Fruit fly (Drosophila melanogaster) whole organism, embryonic: ENCODE results near the gene Elo68alpha.

Source experiments
- Bdp1 ChIP-seq: fragments of 200-800 bp; sonication (Bioruptor generic); optimal IDR thresholded peaks from 3 replicates; lab custom pipeline; 2016; ENCODE audit warnings: missing biosample characterization, missing genetic modification characterization
- BtbVII ChIP-seq: fragments of 200-800 bp; sonication (Bioruptor generic); optimal IDR thresholded peaks from 3 replicates; lab custom pipeline; 2017; ENCODE audit warnings: missing biosample characterization, mild to moderate bottlenecking, missing genetic modification characterization
- CG10209 ChIP-seq: fragments of 200-800 bp; sonication (Bioruptor generic); optimal IDR thresholded peaks from 3 replicates; lab custom pipeline; 2017; ENCODE audit warnings: missing biosample characterization, mild to moderate bottlenecking, missing genetic modification characterization, missing genetic modification reagents
- CG12155 ChIP-seq: fragments of 200-800 bp; sonication (Bioruptor generic); optimal IDR thresholded peaks from 3 replicates; lab custom pipeline; 2016; ENCODE audit warnings: missing biosample characterization, missing genetic modification characterization
- CG13123 ChIP-seq: fragments of 200-800 bp; sonication (Bioruptor generic); optimal IDR thresholded peaks from 2 replicates; lab custom pipeline; 2016; ENCODE audit warnings: missing biosample characterization, missing genetic modification characterization
- CG15073 ChIP-seq: fragments of 200-800 bp; sonication (Bioruptor generic); optimal IDR thresholded peaks from 2 replicates; lab custom pipeline; 2016; ENCODE audit warnings: missing biosample characterization, missing genetic modification characterization
- CG17385 ChIP-seq: fragments of 200-800 bp; sonication (Bioruptor generic); optimal IDR thresholded peaks from 3 replicates; lab custom pipeline; 2018; ENCODE audit warnings: missing biosample characterization, mild to moderate bottlenecking, missing genetic modification characterization
- CG17802 ChIP-seq: fragments of 200-800 bp; sonication (Bioruptor generic); optimal IDR thresholded peaks from 2 replicates; lab custom pipeline; 2018; ENCODE audit warnings: missing biosample characterization, mild to moderate bottlenecking, missing genetic modification characterization, moderate library complexity
- CG1832 ChIP-seq: fragments of 200-800 bp; sonication (Bioruptor generic); optimal IDR thresholded peaks from 2 replicates; lab custom pipeline; 2017; ENCODE audit warnings: missing biosample characterization, mild to moderate bottlenecking, missing genetic modification characterization, inconsistent platforms
- CG2875 ChIP-seq: fragments of 200-800 bp; sonication (Bioruptor generic); optimal IDR thresholded peaks from 2 replicates; lab custom pipeline; 2017; ENCODE audit warnings: missing biosample characterization, mild to moderate bottlenecking, missing genetic modification characterization, missing genetic modification reagents
- CG32772 ChIP-seq: fragments of 200-800 bp; sonication (Bioruptor generic); IDR thresholded peaks from 2 replicates; pipeline ENCODE4 v1.3.6; 2022; ENCODE audit warnings: missing biosample characterization, missing genetic modification characterization
- CG33213 ChIP-seq: fragments of 200-800 bp; sonication (Bioruptor generic); optimal IDR thresholded peaks from 3 replicates; lab custom pipeline; 2016; ENCODE audit warnings: missing biosample characterization, missing genetic modification characterization
- CG33557 ChIP-seq: fragments of 200-800 bp; sonication (Bioruptor generic); optimal IDR thresholded peaks from 2 replicates; lab custom pipeline; 2019; ENCODE audit warnings: missing biosample characterization, mild to moderate bottlenecking, missing genetic modification characterization, moderate library complexity
- CG34422 ChIP-seq: fragments of 200-800 bp; sonication (Bioruptor generic); IDR thresholded peaks from 3 replicates; pipeline ENCODE4 v1.3.6; 2022; ENCODE audit warnings: missing biosample characterization, missing genetic modification characterization
- CG6791 ChIP-seq: fragments of 200-800 bp; sonication (Bioruptor generic); IDR thresholded peaks from 3 replicates; pipeline ENCODE4 v1.3.6; 2022; ENCODE audit warnings: missing biosample characterization, missing genetic modification characterization; ENCODE audit not compliant: partially characterized antibody
- CG8281 ChIP-seq: fragments of 200-800 bp; sonication (Bioruptor generic); optimal IDR thresholded peaks from 2 replicates; lab custom pipeline; 2018; ENCODE audit warnings: missing biosample characterization, mild to moderate bottlenecking, missing genetic modification characterization, moderate library complexity
- CG8290 ChIP-seq, 3 experiments: fragments of 200-800 bp; sonication (Bioruptor generic); optimal IDR thresholded peaks; 2 replicates each; lab custom pipeline; 2016 to 2019; ENCODE audit warnings: missing biosample characterization in 3 of 3, missing genetic modification characterization in 3 of 3, mild to moderate bottlenecking in 2 of 3, moderate library complexity in 1 of 3
- CG8359 ChIP-seq: fragments of 200-800 bp; sonication (Bioruptor generic); optimal IDR thresholded peaks from 2 replicates; lab custom pipeline; 2017; ENCODE audit warnings: missing biosample characterization, mild to moderate bottlenecking, missing genetic modification characterization, borderline replicate concordance
- CG8388 ChIP-seq: fragments of 200-800 bp; sonication (Bioruptor generic); optimal IDR thresholded peaks from 2 replicates; lab custom pipeline; 2019; ENCODE audit warnings: missing biosample characterization, mild to moderate bottlenecking, missing genetic modification characterization, moderate library complexity
- CG8478 ChIP-seq: fragments of >200 bp; optimal IDR thresholded peaks from 2 replicates; lab custom pipeline; 2018
- CG8924 ChIP-seq: fragments of 200-800 bp; optimal IDR thresholded peaks from 3 replicates; lab custom pipeline; 2019; ENCODE audit warnings: missing biosample characterization, mild to moderate bottlenecking, missing genetic modification characterization, moderate library complexity
- CrebB ChIP-seq: fragments of 200-800 bp; sonication (Bioruptor generic); optimal IDR thresholded peaks from 3 replicates; lab custom pipeline; 2018; ENCODE audit warnings: missing biosample characterization, mild to moderate bottlenecking, missing genetic modification characterization
- D19B ChIP-seq: fragments of 200-800 bp; sonication (Bioruptor generic); optimal IDR thresholded peaks from 2 replicates; lab custom pipeline; 2017; ENCODE audit warnings: missing biosample characterization, mild to moderate bottlenecking, missing genetic modification characterization
- Dip3 ChIP-seq: fragments of 200-800 bp; sonication (Bioruptor generic); optimal IDR thresholded peaks from 3 replicates; lab custom pipeline; 2016; ENCODE audit warnings: missing biosample characterization, missing genetic modification characterization
- Ets97D ChIP-seq: fragments of 200-800 bp; sonication (Bioruptor generic); optimal IDR thresholded peaks from 3 replicates; lab custom pipeline; 2016; ENCODE audit warnings: missing biosample characterization, missing genetic modification characterization
- Fer1 ChIP-seq: fragments of 200-800 bp; sonication (Bioruptor generic); optimal IDR thresholded peaks from 2 replicates; lab custom pipeline; 2017; ENCODE audit warnings: missing biosample characterization, mild to moderate bottlenecking, missing genetic modification characterization
- Fer3 ChIP-seq: fragments of 200-800 bp; sonication (Bioruptor generic); optimal IDR thresholded peaks from 2 replicates; lab custom pipeline; 2018; ENCODE audit warnings: missing biosample characterization, mild to moderate bottlenecking, missing genetic modification characterization, moderate library complexity
- GATAe ChIP-seq: fragments of 200-800 bp; sonication (Bioruptor generic); conservative IDR thresholded peaks from 2 replicates; pipeline ENCODE4 v1.3.6; 2022; ENCODE audit warnings: missing biosample characterization, missing genetic modification characterization
- HLH3B ChIP-seq: fragments of 200-800 bp; sonication (Bioruptor generic); IDR thresholded peaks from 2 replicates; pipeline ENCODE4 v1.3.6; 2022; ENCODE audit warnings: missing biosample characterization, missing genetic modification characterization
- MESR4 ChIP-seq: fragments of 200-800 bp; sonication (Bioruptor generic); optimal IDR thresholded peaks from 2 replicates; lab custom pipeline; 2018; ENCODE audit warnings: missing biosample characterization, mild to moderate bottlenecking, missing genetic modification characterization, moderate library complexity
- NC2α ChIP-seq: fragments of 200-800 bp; sonication (Bioruptor generic); optimal IDR thresholded peaks from 2 replicates; lab custom pipeline; 2016; ENCODE audit warnings: missing biosample characterization, missing genetic modification characterization
- Sry-β ChIP-seq: fragments of 200-800 bp; sonication (Bioruptor generic); optimal IDR thresholded peaks from 2 replicates; lab custom pipeline; 2018; ENCODE audit warnings: missing biosample characterization, mild to moderate bottlenecking, missing genetic modification characterization, moderate library complexity
- br ChIP-seq: fragments of >200 bp; optimal IDR thresholded peaks from 2 replicates; lab custom pipeline; 2017
- da ChIP-seq: fragments of 200-800 bp; sonication (Bioruptor generic); optimal IDR thresholded peaks from 2 replicates; lab custom pipeline; 2016; ENCODE audit warnings: missing biosample characterization, missing genetic modification characterization
- dysf ChIP-seq: fragments of 200-800 bp; sonication (Bioruptor generic); IDR thresholded peaks from 3 replicates; pipeline ENCODE4 v1.3.6; 2022; ENCODE audit warnings: missing biosample characterization, missing genetic modification characterization
- esg ChIP-seq: fragments of 200-800 bp; sonication (Bioruptor generic); conservative IDR thresholded peaks from 2 replicates; pipeline ENCODE4 v1.3.6; 2022; ENCODE audit warnings: missing biosample characterization, missing genetic modification characterization
- gcm ChIP-seq: fragments of 200-800 bp; sonication (Bioruptor generic); optimal IDR thresholded peaks from 2 replicates; lab custom pipeline; 2019; ENCODE audit warnings: missing biosample characterization, mild to moderate bottlenecking, missing genetic modification characterization, moderate library complexity
- her ChIP-seq: fragments of 200-800 bp; sonication (Bioruptor generic); optimal IDR thresholded peaks from 2 replicates; lab custom pipeline; 2016; ENCODE audit warnings: missing biosample characterization, missing genetic modification characterization
- jing ChIP-seq: fragments of 200-800 bp; sonication (Bioruptor generic); optimal IDR thresholded peaks from 2 replicates; lab custom pipeline; 2018; ENCODE audit warnings: missing biosample characterization, mild to moderate bottlenecking, missing genetic modification characterization
- lbe ChIP-seq: fragments of 200-800 bp; sonication (Bioruptor generic); optimal IDR thresholded peaks from 2 replicates; lab custom pipeline; 2016; ENCODE audit warnings: missing biosample characterization, mild to moderate bottlenecking, missing genetic modification characterization
- lmd ChIP-seq: fragments of 200-800 bp; sonication (Bioruptor generic); IDR thresholded peaks from 2 replicates; pipeline ENCODE4 v1.3.6; 2022; ENCODE audit warnings: missing biosample characterization, missing genetic modification characterization
- luna ChIP-seq: fragments of 200-800 bp; sonication (Bioruptor generic); optimal IDR thresholded peaks from 2 replicates; lab custom pipeline; 2016; ENCODE audit warnings: missing biosample characterization, missing genetic modification characterization
- nom ChIP-seq: fragments of 200-800 bp; sonication (Bioruptor generic); optimal IDR thresholded peaks from 2 replicates; lab custom pipeline; 2017; ENCODE audit warnings: missing biosample characterization, missing genetic modification characterization, mild to moderate bottlenecking, moderate library complexity, missing genetic modification reagents
- p53 ChIP-seq: fragments of 200-800 bp; sonication (Bioruptor generic); optimal IDR thresholded peaks from 2 replicates; lab custom pipeline; 2016; ENCODE audit warnings: missing biosample characterization, missing genetic modification characterization
- pho ChIP-seq: fragments of 200-800 bp; sonication (Bioruptor generic); optimal IDR thresholded peaks from 2 replicates; lab custom pipeline; 2016; ENCODE audit warnings: missing biosample characterization, missing genetic modification characterization
- sens-2 ChIP-seq: fragments of 200-800 bp; sonication (Bioruptor generic); IDR thresholded peaks from 2 replicates; pipeline ENCODE4 v1.3.6; 2022; ENCODE audit warnings: missing biosample characterization, missing genetic modification characterization
- sug ChIP-seq: fragments of 200-800 bp; optimal IDR thresholded peaks from 2 replicates; lab custom pipeline; 2019; ENCODE audit warnings: missing biosample characterization, mild to moderate bottlenecking, missing genetic modification characterization, moderate library complexity
- tna ChIP-seq: fragments of 200-800 bp; sonication (Bioruptor generic); IDR thresholded peaks from 2 replicates; pipeline ENCODE4 v1.3.6; 2022; ENCODE audit warnings: missing biosample characterization, missing genetic modification characterization; ENCODE audit not compliant: partially characterized antibody
- twi ChIP-seq: fragments of 200-800 bp; optimal IDR thresholded peaks from 2 replicates; lab custom pipeline; 2019; ENCODE audit warnings: missing biosample characterization, mild to moderate bottlenecking, missing genetic modification characterization, moderate library complexity
- tx ChIP-seq: fragments of 200-800 bp; sonication (Bioruptor generic); optimal IDR thresholded peaks from 2 replicates; lab custom pipeline; 2016; ENCODE audit warnings: missing biosample characterization, missing genetic modification characterization
- vfl ChIP-seq: fragments of 200-800 bp; sonication (Bioruptor generic); optimal IDR thresholded peaks from 2 replicates; lab custom pipeline; 2016; ENCODE audit warnings: missing biosample characterization, missing genetic modification characterization

Gene Elo68alpha

dm6 chr3L:11119901-11120418, 17.1 kb upstream of the Elo68alpha start:
- TF ChIP-seq CG34422 (peak; percentile 58; the same call in 1 of the 3 replicates), dysf (no peak; the same call in 2 of the 3 replicates), br (lab: Kevin White, UChicago) (no peak), twi (peak; percentile 19), tna (no peak), jing (no peak), CG8290 (GFP tag; optimal IDR thresholded peaks at IDR 0.05; lab: Kevin White, UChicago) (no peak), CG8290 (tag; optimal IDR thresholded peaks at IDR 0.05; lab: Kevin White, UChicago) (peak in 1 of 2 experiments; percentile 78), Dip3 (GFP tag; lab: Kevin White, UChicago) (no peak), CG6791 (GFP tag; lab: Robert Waterston, UW) (no peak), sens-2 (GFP tag; lab: Robert Waterston, UW) (no peak), pho (GFP tag; lab: Kevin White, UChicago) (no peak), CG12155 (GFP tag; lab: Kevin White, UChicago) (peak; percentile 46), p53 (no peak), tx (no peak), GATAe (no peak), her (GFP tag; lab: Kevin White, UChicago) (no peak), esg (GFP tag; lab: Robert Waterston, UW) (no peak), CG8388 (GFP tag; lab: Kevin White, UChicago) (no peak), lbe (GFP tag; lab: Kevin White, UChicago) (no peak), CG33557 (GFP tag; lab: Kevin White, UChicago) (no peak), MESR4 (no peak), BtbVII (GFP tag; lab: Kevin White, UChicago) (peak; percentile 63), CrebB (tag; lab: Kevin White, UChicago) (peak; percentile 47), CG8924 (tag; lab: Kevin White, UChicago) (peak; percentile 46), CG15073 (GFP tag; lab: Kevin White, UChicago) (no peak), da (GFP tag; lab: Kevin White, UChicago) (no peak), Fer3 (tag; lab: Kevin White, UChicago) (no peak), CG2875 (GFP tag; lab: Kevin White, UChicago) (peak; percentile 35), CG8281 (tag; lab: Kevin White, UChicago) (peak; percentile 1), sug (tag; lab: Kevin White, UChicago) (peak; percentile 79), Sry-β (no peak), CG13123 (GFP tag; lab: Kevin White, UChicago) (no peak), lmd (GFP tag; lab: Robert Waterston, UW) (no peak), CG32772 (GFP tag; lab: Robert Waterston, UW) (no peak), D19B (GFP tag; lab: Kevin White, UChicago) (no peak), CG33213 (GFP tag; lab: Kevin White, UChicago) (no peak), CG8478 (lab: Kevin White, UChicago) (peak; percentile 88), Bdp1 (GFP tag; lab: Kevin White, UChicago) (no peak), nom (GFP tag; lab: Kevin White, UChicago) (no peak), Ets97D (no peak), luna (GFP tag; lab: Kevin White, UChicago) (no peak), CG17802 (no peak), CG10209 (peak; percentile 30), NC2α (GFP tag; lab: Kevin White, UChicago) (no peak), vfl (GFP tag; lab: Kevin White, UChicago) (no peak), gcm (GFP tag; lab: Kevin White, UChicago) (peak; percentile 45), CG1832 (GFP tag; lab: Kevin White, UChicago) (no peak), HLH3B (no peak), Fer1 (GFP tag; lab: Kevin White, UChicago) (peak; percentile 80), CG17385 (GFP tag; lab: Kevin White, UChicago) (no peak), CG8359 (GFP tag; lab: Kevin White, UChicago) (no peak)
